Fruit fly (Drosophila melanogaster) whole organism, pupa: ENCODE data around the gene CG6865.

Source experiments
- D1 ChIP-seq: fragments of 200-800 bp; sonication (Bioruptor generic); optimal IDR thresholded peaks from 2 replicates; lab custom pipeline; 2018; ENCODE audit warnings: missing biosample characterization, mild to moderate bottlenecking, missing genetic modification characterization, moderate library complexity
- EcR ChIP-seq: fragments of 200-800 bp; sonication (Bioruptor generic); optimal IDR thresholded peaks from 3 replicates; lab custom pipeline; 2019; ENCODE audit warnings: missing biosample characterization, missing genetic modification characterization, mild to moderate bottlenecking, moderate library complexity, missing genetic modification reagents
- gl ChIP-seq: fragments of 200-800 bp; sonication (Bioruptor generic); optimal IDR thresholded peaks from 2 replicates; lab custom pipeline; 2018; ENCODE audit warnings: missing biosample characterization, mild to moderate bottlenecking, missing genetic modification characterization
- rn ChIP-seq: fragments of 200-800 bp; sonication (Bioruptor generic); IDR thresholded peaks from 2 replicates; pipeline ENCODE4 v1.3.6; 2022; ENCODE audit warnings: missing biosample characterization, missing genetic modification characterization

- TF ChIP-seq rn (no peak), gl (tag; lab: Kevin White, UChicago) (no peak), EcR (GFP tag; lab: Kevin White, UChicago) (no peak), D1 (no peak)
Measured at dm6 chr3L:18870027-18870426, 6.6 kb downstream of the CG6865 start, which contains the start of gene Blos3.
